Worm (Caenorhabditis elegans): Measurements from ENCODE around the gene Y43F8B.1.

ce11 chrV:19540916-19541315, 5.1 kb downstream of the Y43F8B.1 start:
- TF ChIP-seq egl-27 (tag; optimal IDR thresholded peaks at IDR 0.05) (no peak), ztf-11 (tag; optimal IDR thresholded peaks at IDR 0.05) (no peak), elt-3 (tag; optimal IDR thresholded peaks at IDR 0.05) (no peak), fos-1 (tag; optimal IDR thresholded peaks at IDR 0.05) (no peak), elt-1 (tag; optimal IDR thresholded peaks at IDR 0.05) (no peak), unc-39 (tag; optimal IDR thresholded peaks at IDR 0.05) (no peak), nhr-11 (tag; optimal IDR thresholded peaks at IDR 0.05) (no peak), ceh-82 (tag; optimal IDR thresholded peaks at IDR 0.05) (no peak), egl-5 (tag; optimal IDR thresholded peaks at IDR 0.05) (no peak), aly-2 (tag; optimal IDR thresholded peaks at IDR 0.05) (no peak), snpc-4 (tag; optimal IDR thresholded peaks at IDR 0.05) (no peak), lin-39 (tag; optimal IDR thresholded peaks at IDR 0.05) (no peak)

Data from whole organism, L3 larva.